Worm (Caenorhabditis elegans): ENCODE data around the gene srw-22.

- no peak for TF ChIP-seq hlh-30 (tag; optimal IDR thresholded peaks at IDR 0.05; ENCODE audit: insufficient read depth)
- no peak for TF ChIP-seq dmd-4 (tag; optimal IDR thresholded peaks at IDR 0.05; ENCODE audit: borderline replicate concordance)
- TF ChIP-seq ceh-24 (tag; optimal IDR thresholded peaks at IDR 0.05), result no peak
- TF ChIP-seq hlh-15 (tag; optimal IDR thresholded peaks at IDR 0.05), result no peak
- no peak for TF ChIP-seq K02D7.2 (tag; optimal IDR thresholded peaks at IDR 0.05)
- no peak for TF ChIP-seq ceh-48 (tag; optimal IDR thresholded peaks at IDR 0.05)
- TF ChIP-seq nhr-11 (tag; optimal IDR thresholded peaks at IDR 0.05), result no peak
- TF ChIP-seq ceh-31 (tag; optimal IDR thresholded peaks at IDR 0.05), result no peak
- TF ChIP-seq fkh-6 (tag; optimal IDR thresholded peaks at IDR 0.05), result no peak
- no peak for TF ChIP-seq madf-2 (tag; optimal IDR thresholded peaks at IDR 0.05)
These were observed 16.3 kb upstream of the srw-22 start, which contains the start of gene srbc-76 for ce11 chrV:15252082-15252481.

All from whole organism, late embryonic.